Worm (Caenorhabditis elegans) whole organism, young adult: ENCODE results near the gene unc-44.
A peak's percentile ranks its signal among the peaks of the same experiment; 100 is the strongest.

Experiments used
- B0019.2 ChIP-seq: fragments of 200-800 bp; sonication (Bioruptor generic); conservative IDR thresholded peaks from 2 replicates; pipeline ENCODE4 v1.3.6; 2022; ENCODE audit warnings: missing genetic modification reagents, missing genetic modification characterization, missing compliant biosample characterization
- B0035.1 ChIP-seq: sonication (generic microtip); optimal IDR thresholded peaks from 2 replicates; lab custom pipeline; 2016; ENCODE audit warnings: missing genetic modification characterization, mild to moderate bottlenecking, missing compliant biosample characterization, missing genotype, missing genetic modification reagents
- B0261.1 ChIP-seq: sonication (generic microtip); optimal IDR thresholded peaks from 2 replicates; lab custom pipeline; 2016; ENCODE audit warnings: mild to moderate bottlenecking, missing genetic modification characterization, moderate library complexity, missing compliant biosample characterization
- F23B12.7 ChIP-seq: sonication (generic microtip); optimal IDR thresholded peaks from 2 replicates; lab custom pipeline; 2017; ENCODE audit warnings: missing genetic modification characterization, mild to moderate bottlenecking, missing compliant biosample characterization, antibody characterized with exemption, moderate library complexity; ENCODE audit not compliant: insufficient read depth
- F37B4.10 ChIP-seq: fragments of 200-800 bp; sonication (Bioruptor generic); IDR thresholded peaks from 2 replicates; pipeline ENCODE4 v1.3.6; 2022; ENCODE audit warnings: missing genetic modification characterization, missing compliant biosample characterization
- F57C9.4 ChIP-seq: sonication (generic microtip); optimal IDR thresholded peaks from 2 replicates; lab custom pipeline; 2017; ENCODE audit warnings: mild to moderate bottlenecking, missing genetic modification characterization, missing compliant biosample characterization
- K11D2.4 ChIP-seq: fragments of 200-800 bp; sonication (Bioruptor generic); IDR thresholded peaks from 2 replicates; pipeline ENCODE4 v1.3.6; 2022; ENCODE audit warnings: missing genetic modification reagents, missing genetic modification characterization, missing compliant biosample characterization
- Y53F4B.3 ChIP-seq: fragments of 200-800 bp; sonication (Bioruptor generic); IDR thresholded peaks from 2 replicates; pipeline ENCODE4 v1.3.6; 2022; ENCODE audit warnings: missing genetic modification reagents, missing genetic modification characterization, missing compliant biosample characterization
- Y56A3A.18 ChIP-seq: fragments of 200-800 bp; sonication (Bioruptor generic); IDR thresholded peaks from 2 replicates; pipeline ENCODE4 v1.3.6; 2022; ENCODE audit warnings: missing genetic modification reagents, missing genetic modification characterization, missing compliant biosample characterization
- Y67H2A.10 ChIP-seq: fragments of 200-800 bp; sonication (Bioruptor generic); conservative IDR thresholded peaks from 2 replicates; pipeline ENCODE4 v1.3.6; 2022; ENCODE audit warnings: missing genetic modification reagents, missing genetic modification characterization, missing compliant biosample characterization
- Y79H2A.3 ChIP-seq: fragments of 200-800 bp; sonication (Bioruptor generic); conservative IDR thresholded peaks from 2 replicates; pipeline ENCODE4 v1.3.6; 2022; ENCODE audit warnings: missing genetic modification reagents, missing genetic modification characterization, missing compliant biosample characterization
- akir-1 ChIP-seq: fragments of 200-800 bp; sonication (Bioruptor generic); optimal IDR thresholded peaks from 2 replicates; lab custom pipeline; 2018; ENCODE audit warnings: mild to moderate bottlenecking, missing genetic modification characterization, moderate library complexity, missing compliant biosample characterization
- attf-3 ChIP-seq: fragments of 200-800 bp; sonication (Bioruptor generic); conservative IDR thresholded peaks from 2 replicates; pipeline ENCODE4 v1.3.6; 2022; ENCODE audit warnings: missing genetic modification reagents, missing genetic modification characterization, missing compliant biosample characterization
- attf-5 ChIP-seq: fragments of 200-800 bp; sonication (Bioruptor generic); optimal IDR thresholded peaks from 2 replicates; lab custom pipeline; 2018; ENCODE audit warnings: mild to moderate bottlenecking, missing genetic modification characterization, missing compliant biosample characterization
- bed-2 ChIP-seq: fragments of 200-800 bp; sonication (Bioruptor generic); IDR thresholded peaks from 2 replicates; pipeline ENCODE4 v1.3.6; 2022; ENCODE audit warnings: missing genetic modification reagents, missing genetic modification characterization, missing compliant biosample characterization
- ccch-3 ChIP-seq: fragments of 200-800 bp; sonication (Bioruptor generic); optimal IDR thresholded peaks from 2 replicates; lab custom pipeline; 2018; ENCODE audit warnings: mild to moderate bottlenecking, missing genetic modification characterization, missing compliant biosample characterization
- cebp-1 ChIP-seq, 2 experiments: fragments of 200-800 bp in 1 of 2; sonication (Bioruptor generic) in 1 of 2; sonication (generic microtip) in 1 of 2; IDR thresholded peaks in 1 of 2; optimal IDR thresholded peaks in 1 of 2; 2 replicates each; pipeline versions ENCODE4 v1.3.6 to Lab custom; 2017 to 2022; ENCODE audit warnings: missing compliant biosample characterization in 2 of 2, missing genetic modification characterization in 2 of 2, mild to moderate bottlenecking in 1 of 2, missing genetic modification reagents in 1 of 2, moderate library complexity in 1 of 2
- cebp-2 ChIP-seq: fragments of 200-800 bp; sonication (Bioruptor generic); IDR thresholded peaks from 2 replicates; pipeline ENCODE4 v1.3.6; 2022; ENCODE audit warnings: missing genetic modification characterization, missing compliant biosample characterization
- ceh-100 ChIP-seq: fragments of 200-800 bp; sonication (Bioruptor generic); IDR thresholded peaks from 2 replicates; pipeline ENCODE4 v1.3.6; 2022; ENCODE audit warnings: missing genetic modification reagents, missing genetic modification characterization, missing compliant biosample characterization
- ceh-27 ChIP-seq: fragments of 200-800 bp; sonication (Bioruptor generic); optimal IDR thresholded peaks from 2 replicates; lab custom pipeline; 2018; ENCODE audit warnings: mild to moderate bottlenecking, missing genetic modification characterization, moderate library complexity, missing compliant biosample characterization
- chd-7 ChIP-seq: sonication (generic microtip); optimal IDR thresholded peaks from 2 replicates; lab custom pipeline; 2016; ENCODE audit warnings: mild to moderate bottlenecking, missing genetic modification characterization, moderate library complexity, missing compliant biosample characterization
- die-1 ChIP-seq: sonication (generic microtip); optimal IDR thresholded peaks from 2 replicates; lab custom pipeline; 2016; ENCODE audit warnings: missing genotype, mild to moderate bottlenecking, missing genetic modification characterization, missing compliant biosample characterization
- dpl-1 ChIP-seq: fragments of 150-350 bp; optimal IDR thresholded peaks from 2 replicates; lab custom pipeline; 2014; ENCODE audit warnings: missing biosample characterization, missing genetic modification reagents, missing genetic modification characterization
- efl-1 ChIP-seq: fragments of 150-350 bp; optimal IDR thresholded peaks from 2 replicates; lab custom pipeline; 2014; ENCODE audit warnings: missing biosample characterization, missing genetic modification reagents, missing genetic modification characterization
- egl-44 ChIP-seq: fragments of 200-800 bp; sonication (Bioruptor generic); IDR thresholded peaks from 2 replicates; pipeline ENCODE4 v1.3.6; 2022; ENCODE audit warnings: missing genetic modification reagents, missing genetic modification characterization, missing compliant biosample characterization
- gei-17 ChIP-seq: fragments of 200-800 bp; sonication (Bioruptor generic); optimal IDR thresholded peaks from 2 replicates; lab custom pipeline; 2018; ENCODE audit warnings: mild to moderate bottlenecking, missing genetic modification characterization, missing compliant biosample characterization
- him-1 ChIP-seq: sonication (generic microtip); optimal IDR thresholded peaks from 2 replicates; lab custom pipeline; 2016; ENCODE audit warnings: missing genotype, missing genetic modification reagents, missing genetic modification characterization, missing compliant biosample characterization
- hlh-26 ChIP-seq: fragments of 200-800 bp; sonication (Bioruptor generic); conservative IDR thresholded peaks from 2 replicates; pipeline ENCODE4 v1.3.6; 2022; ENCODE audit warnings: missing genetic modification reagents, missing genetic modification characterization, missing compliant biosample characterization
- hmg-20 ChIP-seq: fragments of 200-800 bp; sonication (Bioruptor generic); IDR thresholded peaks from 2 replicates; pipeline ENCODE4 v1.3.6; 2022; ENCODE audit warnings: missing genetic modification reagents, missing genetic modification characterization, missing compliant biosample characterization
- let-607 ChIP-seq, 2 experiments: fragments of 200-800 bp in 1 of 2; sonication (Bioruptor generic) in 1 of 2; sonication (generic microtip) in 1 of 2; optimal IDR thresholded peaks; 2 replicates each; lab custom pipeline; 2016 to 2018; ENCODE audit warnings: mild to moderate bottlenecking in 2 of 2, missing compliant biosample characterization in 2 of 2, missing genetic modification characterization in 2 of 2, moderate library complexity in 2 of 2, missing genotype in 1 of 2
- lir-1 ChIP-seq: fragments of 200-800 bp; sonication (Bioruptor generic); conservative IDR thresholded peaks from 2 replicates; pipeline ENCODE4 v1.3.6; 2022; ENCODE audit warnings: missing genetic modification reagents, missing genetic modification characterization, missing compliant biosample characterization
- madf-6 ChIP-seq: fragments of 200-800 bp; sonication (Bioruptor generic); IDR thresholded peaks from 2 replicates; pipeline ENCODE4 v1.3.6; 2022; ENCODE audit warnings: missing genetic modification reagents, missing genetic modification characterization, missing compliant biosample characterization
- mel-28 ChIP-seq: sonication (generic microtip); optimal IDR thresholded peaks from 2 replicates; lab custom pipeline; 2016; ENCODE audit warnings: borderline replicate concordance, mild to moderate bottlenecking, missing genetic modification characterization, missing compliant biosample characterization
- mxl-1 ChIP-seq: sonication (generic microtip); optimal IDR thresholded peaks from 2 replicates; lab custom pipeline; 2016; ENCODE audit warnings: missing genetic modification characterization, missing compliant biosample characterization
- nfya-1 ChIP-seq: sonication (generic microtip); optimal IDR thresholded peaks from 2 replicates; lab custom pipeline; 2017; ENCODE audit warnings: antibody characterized with exemption, missing compliant biosample characterization, missing genetic modification characterization, borderline replicate concordance; ENCODE audit not compliant: insufficient read depth
- nfyb-1 ChIP-seq: fragments of 200-800 bp; sonication (Bioruptor generic); IDR thresholded peaks from 2 replicates; pipeline ENCODE4 v1.3.6; 2022; ENCODE audit warnings: missing genetic modification reagents, missing genetic modification characterization, missing compliant biosample characterization
- nhr-179 ChIP-seq: sonication (generic microtip); optimal IDR thresholded peaks from 2 replicates; lab custom pipeline; 2016; ENCODE audit warnings: mild to moderate bottlenecking, missing genetic modification characterization, missing compliant biosample characterization
- rec-8 ChIP-seq, 2 experiments: sonication (generic microtip); optimal IDR thresholded peaks; 2 replicates each; lab custom pipeline; 2016; ENCODE audit warnings: mild to moderate bottlenecking in 2 of 2, missing genetic modification characterization in 2 of 2, missing genetic modification reagents in 2 of 2, missing genotype in 2 of 2, missing biosample characterization in 1 of 2, missing compliant biosample characterization in 1 of 2, moderate library complexity in 1 of 2
- snpc-3.4 ChIP-seq: sonication (generic microtip); optimal IDR thresholded peaks from 2 replicates; lab custom pipeline; 2017; ENCODE audit warnings: missing genetic modification characterization, mild to moderate bottlenecking, missing compliant biosample characterization, antibody characterized with exemption, moderate library complexity, missing genotype, missing genetic modification reagents
- snpc-4 ChIP-seq, 5 experiments: fragments of 150-350 bp in 1 of 5; sonication (generic microtip) in 4 of 5; optimal IDR thresholded peaks; 2 replicates each; lab custom pipeline; 2014 to 2018; ENCODE audit warnings: missing genetic modification characterization in 5 of 5, missing biosample characterization in 3 of 5, antibody characterized with exemption in 2 of 5, mild to moderate bottlenecking in 2 of 5, missing compliant biosample characterization in 2 of 5, missing genotype in 2 of 5, moderate library complexity in 2 of 5, missing genetic modification reagents in 1 of 5
- sptf-2 ChIP-seq: fragments of 200-800 bp; sonication (Bioruptor generic); optimal IDR thresholded peaks from 2 replicates; lab custom pipeline; 2018; ENCODE audit warnings: mild to moderate bottlenecking, missing genetic modification characterization, missing compliant biosample characterization
- ztf-18 ChIP-seq: sonication (generic microtip); optimal IDR thresholded peaks from 2 replicates; lab custom pipeline; 2016; ENCODE audit warnings: missing genotype, mild to moderate bottlenecking, missing genetic modification characterization, missing compliant biosample characterization
- ztf-26 ChIP-seq: sonication (generic microtip); optimal IDR thresholded peaks from 2 replicates; lab custom pipeline; 2017; ENCODE audit warnings: missing genetic modification characterization, missing compliant biosample characterization
- ztf-28 ChIP-seq: fragments of 200-800 bp; sonication (Bioruptor generic); IDR thresholded peaks from 2 replicates; pipeline ENCODE4 v1.3.6; 2022; ENCODE audit warnings: missing genetic modification reagents, missing genetic modification characterization, missing compliant biosample characterization
- ztf-6 ChIP-seq: fragments of 200-800 bp; sonication (Bioruptor generic); IDR thresholded peaks from 2 replicates; pipeline ENCODE4 v1.3.6; 2022; ENCODE audit warnings: missing genetic modification reagents, missing genetic modification characterization, missing compliant biosample characterization

unc-44 gene

ce11 chrIV:5967035-5967499 lies 8.3 kb upstream of the unc-44 start (continued):
- TF ChIP-seq akir-1 (GFP tag; lab: Kevin White, UChicago) (no peak), K11D2.4 (GFP tag; lab: Robert Waterston, UW) (peak; percentile 67), egl-44 (GFP tag; lab: Robert Waterston, UW) (peak; percentile 77; the same call in 1 of the 2 replicates), ztf-6 (GFP tag; lab: Robert Waterston, UW) (peak; percentile 8; the same call in 1 of the 2 replicates), cebp-2 (GFP tag; lab: Robert Waterston, UW) (0 out of 2 replicates have a peak, but pooled peaks have one; percentile 54), attf-5 (GFP tag; lab: Kevin White, UChicago) (peak; percentile 78), B0019.2 (GFP tag; lab: Robert Waterston, UW) (0 out of 2 replicates have a peak, but pooled peaks have one; percentile 14), him-1 (peak; percentile 94), nfyb-1 (peak; percentile 75), ceh-100 (GFP tag; lab: Robert Waterston, UW) (peak; percentile 37; the same call in 1 of the 2 replicates), ceh-27 (GFP tag; lab: Kevin White, UChicago) (peak; percentile 49), lir-1 (GFP tag; lab: Robert Waterston, UW) (peak; percentile 72; the same call in 1 of the 2 replicates), die-1 (tag; lab: Kevin White, UChicago) (peak; percentile 94), ccch-3 (GFP tag; lab: Kevin White, UChicago) (no peak), mxl-1 (peak; percentile 93), bed-2 (GFP tag; lab: Robert Waterston, UW) (0 out of 2 replicates have a peak, but pooled peaks have one; percentile 31), cebp-1 (GFP tag; IDR thresholded peaks at IDR 0.05; lab: Robert Waterston, UW) (peak; percentile 65; the same call in 1 of the 2 replicates), cebp-1 (tag; optimal IDR thresholded peaks at IDR 0.05; lab: Kevin White, UChicago) (peak; percentile 86), rec-8 (tag; optimal IDR thresholded peaks at IDR 0.05; lab: Kevin White, UChicago) (peak; percentile 62 to 86), hlh-26 (GFP tag; lab: Robert Waterston, UW) (no peak), F23B12.7 (tag; lab: Kevin White, UChicago) (peak; percentile 87), attf-3 (no peak), Y79H2A.3 (GFP tag; lab: Robert Waterston, UW) (no peak; the same call in 1 of the 2 replicates), madf-6 (no peak; the same call in 1 of the 2 replicates), F37B4.10 (GFP tag; lab: Robert Waterston, UW) (no peak), ztf-26 (tag; lab: Kevin White, UChicago) (peak; percentile 81), snpc-4 (GFP tag; optimal IDR thresholded peaks at IDR 0.05; lab: Kevin White, UChicago) (peak; percentile 93), snpc-4 (tag; optimal IDR thresholded peaks at IDR 0.05; lab: Kevin White, UChicago) (peak; percentile 82 to 97 (median 96)), let-607 (tag; optimal IDR thresholded peaks at IDR 0.05; lab: Kevin White, UChicago) (peak; percentile 62 to 83), Y53F4B.3 (GFP tag; lab: Robert Waterston, UW) (peak; percentile 56; the same call in 1 of the 2 replicates), mel-28 (tag; lab: Kevin White, UChicago) (peak; percentile 59), snpc-3.4 (peak; percentile 85), chd-7 (tag; lab: Kevin White, UChicago) (peak; percentile 87), Y67H2A.10 (no peak), hmg-20 (peak; percentile 80), ztf-28 (GFP tag; lab: Robert Waterston, UW) (0 out of 2 replicates have a peak, but pooled peaks have one; percentile 55), sptf-2 (no peak), nfya-1 (no peak), F57C9.4 (tag; lab: Kevin White, UChicago) (peak; percentile 7), ztf-18 (peak; percentile 75), dpl-1 (GFP tag; lab: Kevin White, UChicago) (peak; percentile 45), gei-17 (peak; percentile 9), efl-1 (peak; percentile 36), B0035.1 (tag; lab: Kevin White, UChicago) (peak; percentile 72), Y56A3A.18 (GFP tag; lab: Robert Waterston, UW) (peak; percentile 90; the same call in 1 of the 2 replicates), B0261.1 (tag; lab: Kevin White, UChicago) (peak; percentile 95), nhr-179 (peak; percentile 7)
